Worm (Caenorhabditis elegans) whole organism, mixed stage, embryonic: Measurements from ENCODE around the gene cyp-13B1.

Experiments
- bed-3 ChIP-seq: fragments of 200-800 bp; sonication (Bioruptor generic); optimal IDR thresholded peaks from 3 replicates; lab custom pipeline; 2018; ENCODE audit warnings: mild to moderate bottlenecking, missing genetic modification characterization, moderate library complexity, missing compliant biosample characterization
- elt-1 ChIP-seq: sonication (generic microtip); optimal IDR thresholded peaks from 2 replicates; lab custom pipeline; 2017; ENCODE audit warnings: missing genetic modification characterization, mild to moderate bottlenecking, missing compliant biosample characterization, antibody characterized with exemption, moderate library complexity, borderline replicate concordance; ENCODE audit not compliant: insufficient read depth
- lin-13 ChIP-seq: fragments of 150-350 bp; optimal IDR thresholded peaks from 2 replicates; lab custom pipeline; 2014; ENCODE audit warnings: missing biosample characterization, missing genetic modification characterization
- lin-32 ChIP-seq: fragments of 200-800 bp; sonication (Bioruptor generic); optimal IDR thresholded peaks from 2 replicates; lab custom pipeline; 2018; ENCODE audit warnings: mild to moderate bottlenecking, missing genetic modification characterization, missing compliant biosample characterization
- lsy-2 ChIP-seq: fragments of 150-350 bp; optimal IDR thresholded peaks from 2 replicates; lab custom pipeline; 2014; ENCODE audit warnings: missing biosample characterization, missing genetic modification characterization
- mep-1 ChIP-seq: fragments of 150-350 bp; optimal IDR thresholded peaks from 2 replicates; lab custom pipeline; 2017; ENCODE audit warnings: missing biosample characterization, missing genetic modification reagents, missing genetic modification characterization, inconsistent platforms
- nhr-237 ChIP-seq: fragments of 150-350 bp; optimal IDR thresholded peaks from 2 replicates; lab custom pipeline; 2014; ENCODE audit warnings: missing biosample characterization, missing genetic modification characterization
- nhr-76 ChIP-seq: sonication (generic microtip); optimal IDR thresholded peaks from 2 replicates; lab custom pipeline; 2017; ENCODE audit warnings: missing biosample characterization, missing genetic modification characterization
- snpc-4 ChIP-seq: fragments of 150-350 bp; optimal IDR thresholded peaks from 2 replicates; lab custom pipeline; 2014; ENCODE audit warnings: missing biosample characterization, missing genetic modification characterization
- unc-39 ChIP-seq: fragments of 150-350 bp; optimal IDR thresholded peaks from 2 replicates; lab custom pipeline; 2014; ENCODE audit warnings: missing biosample characterization, missing genetic modification characterization
- zip-8 ChIP-seq: fragments of 150-350 bp; optimal IDR thresholded peaks from 2 replicates; lab custom pipeline; 2014; ENCODE audit warnings: missing biosample characterization, missing genetic modification characterization

DNA sequence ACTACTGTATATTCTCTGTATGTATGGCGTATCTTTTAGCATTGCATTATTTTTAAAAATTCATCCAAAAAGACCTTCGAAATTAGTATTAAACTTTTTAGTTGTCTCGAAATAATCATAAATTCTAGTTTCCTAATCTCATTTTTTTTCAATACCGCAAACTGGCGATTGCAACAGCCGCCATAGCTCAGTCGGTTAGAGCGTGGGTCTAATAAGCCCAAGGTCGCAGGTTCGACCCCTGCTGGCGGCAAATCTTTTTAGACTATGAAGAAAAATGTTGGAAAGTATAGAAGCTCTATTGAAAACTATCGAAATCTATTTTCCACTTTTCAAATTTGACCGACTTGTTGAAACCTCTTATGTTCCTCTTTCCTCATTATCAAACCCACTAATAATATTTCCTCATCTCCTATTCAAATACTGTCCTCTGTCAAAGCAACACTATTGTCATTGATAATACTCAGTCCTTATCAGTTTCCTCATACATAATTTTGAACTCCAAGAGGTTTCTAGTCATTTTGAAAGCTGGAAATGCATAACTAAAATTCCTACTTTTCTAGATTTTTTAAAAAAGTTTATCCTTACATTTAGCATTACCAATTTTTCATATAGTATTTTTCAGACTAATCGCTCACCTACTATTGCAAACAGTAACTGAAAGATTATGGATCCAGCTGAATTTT lies 26.5 kb upstream of the cyp-13B1 start, which contains the start of gene jmjd-3.3:
- TF ChIP-seq snpc-4 (tag; lab: Kevin White, UChicago) (no peak), lsy-2 (tag; lab: Kevin White, UChicago) (no peak), lin-13 (tag; lab: Kevin White, UChicago) (no peak), lin-32 (GFP tag; lab: Kevin White, UChicago) (no peak), unc-39 (no peak), nhr-76 (tag; lab: Kevin White, UChicago) (no peak), bed-3 (GFP tag; lab: Kevin White, UChicago) (no peak), nhr-237 (tag; lab: Kevin White, UChicago) (no peak), zip-8 (no peak), mep-1 (no peak), elt-1 (tag; lab: Kevin White, UChicago) (no peak)
